Fruit fly (Drosophila melanogaster): ENCODE results near the gene cv-d.

cv-d gene

dm6 chr3R:15803502-15804461 lies 49.6 kb downstream of the cv-d start, which contains the start of gene alpha-Man-IIb (continued):
- TF ChIP-seq CG4328 (GFP tag; optimal IDR thresholded peaks at IDR 0.05) (no peak), CG17359 (tag; optimal IDR thresholded peaks at IDR 0.05) (peak; percentile 23), CG10366 (GFP tag; IDR thresholded peaks at IDR 0.05) (peak; percentile 12; the same call in 1 of the 2 replicates), dimm (GFP tag; IDR thresholded peaks at IDR 0.05) (no peak), tin (GFP tag; optimal IDR thresholded peaks at IDR 0.05) (peak; percentile 15), ara (GFP tag; IDR thresholded peaks at IDR 0.05) (no peak), ash1 (GFP tag; optimal IDR thresholded peaks at IDR 0.05) (no peak), CG7786 (GFP tag; optimal IDR thresholded peaks at IDR 0.05) (no peak), HLH3B (GFP tag; IDR thresholded peaks at IDR 0.05) (peak; percentile 17; the same call in 1 of the 2 replicates), ems (GFP tag; optimal IDR thresholded peaks at IDR 0.05) (peak; percentile 30), Stat92E (GFP tag; optimal IDR thresholded peaks at IDR 0.05) (no peak), nau (GFP tag; optimal IDR thresholded peaks at IDR 0.05) (no peak), eve (GFP tag; optimal IDR thresholded peaks at IDR 0.05) (no peak), CG3065 (GFP tag; optimal IDR thresholded peaks at IDR 0.05) (no peak), CG1832 (GFP tag; optimal IDR thresholded peaks at IDR 0.05) (no peak), Usf (GFP tag; optimal IDR thresholded peaks at IDR 0.05) (no peak), Dip3 (GFP tag; optimal IDR thresholded peaks at IDR 0.05) (no peak), Bdp1 (GFP tag; optimal IDR thresholded peaks at IDR 0.05) (no peak), Jarid2 (GFP tag; optimal IDR thresholded peaks at IDR 0.05) (peak; percentile 95), nerfin-1 (tag; optimal IDR thresholded peaks at IDR 0.05) (peak; percentile 36), Opbp (GFP tag; IDR thresholded peaks at IDR 0.05; ENCODE audit: partially characterized antibody) (peak; percentile 64; the same call in 2 of the 3 replicates), CG4617 (GFP tag; optimal IDR thresholded peaks at IDR 0.05; ENCODE audit: borderline replicate concordance) (peak; percentile 28), jigr1 (GFP tag; IDR thresholded peaks at IDR 0.05) (no peak), dmrt11E (tag; optimal IDR thresholded peaks at IDR 0.05) (no peak), ssp (GFP tag; IDR thresholded peaks at IDR 0.05) (0 out of 2 replicates have a peak, but pooled peaks have one; percentile 13), CG15696 (tag; optimal IDR thresholded peaks at IDR 0.05) (no peak), CG10267 (tag; optimal IDR thresholded peaks at IDR 0.05) (peak; percentile 56), fd102C (GFP tag; optimal IDR thresholded peaks at IDR 0.05) (no peak), CG1603 (tag; optimal IDR thresholded peaks at IDR 0.05) (peak; percentile 53), wdn (GFP tag; IDR thresholded peaks at IDR 0.05) (no peak), CG8359 (GFP tag; optimal IDR thresholded peaks at IDR 0.05; ENCODE audit: borderline replicate concordance) (no peak), MBD-R2 (GFP tag; IDR thresholded peaks at IDR 0.05) (peak; percentile 43; the same call in 1 of the 2 replicates), CG12236 (GFP tag; optimal IDR thresholded peaks at IDR 0.05) (no peak), CG14710 (tag; optimal IDR thresholded peaks at IDR 0.05) (peak; percentile 48), CG9437 (GFP tag; optimal IDR thresholded peaks at IDR 0.05) (no peak), wek (GFP tag; optimal IDR thresholded peaks at IDR 0.05) (no peak), CG31388 (GFP tag; optimal IDR thresholded peaks at IDR 0.05) (no peak), so (GFP tag; IDR thresholded peaks at IDR 0.05) (no peak), Dll (GFP tag; IDR thresholded peaks at IDR 0.05; ENCODE audit: partially characterized antibody) (peak; percentile 92), Meics (GFP tag; optimal IDR thresholded peaks at IDR 0.05) (peak; percentile 31), HLH4C (GFP tag; IDR thresholded peaks at IDR 0.05; ENCODE audit: partially characterized antibody) (peak; percentile 68), CG3163 (GFP tag; optimal IDR thresholded peaks at IDR 0.05) (no peak), NFAT (GFP tag; IDR thresholded peaks at IDR 0.05) (peak; percentile 24; the same call in 1 of the 2 replicates), Elba2 (GFP tag; optimal IDR thresholded peaks at IDR 0.05) (no peak), CG34376 (GFP tag; optimal IDR thresholded peaks at IDR 0.05) (peak; percentile 29), CG7987 (GFP tag; optimal IDR thresholded peaks at IDR 0.05) (peak; percentile 34), ewg (GFP tag; optimal IDR thresholded peaks at IDR 0.05) (no peak)
